Worm (Caenorhabditis elegans) whole organism, L4 larva: ENCODE data around the gene R05H10.7.

Experiments
- D1046.2 ChIP-seq: fragments of 200-800 bp; sonication (Bioruptor generic); IDR thresholded peaks from 2 replicates; pipeline ENCODE4 v1.3.6; 2022; ENCODE audit warnings: missing genetic modification characterization, missing compliant biosample characterization
- F26F4.8 ChIP-seq: fragments of 200-800 bp; sonication (Bioruptor generic); conservative IDR thresholded peaks from 2 replicates; pipeline ENCODE4 v1.3.6; 2022; ENCODE audit warnings: missing genetic modification characterization, missing compliant biosample characterization
- F37D6.2 ChIP-seq: sonication (generic microtip); optimal IDR thresholded peaks from 2 replicates; lab custom pipeline; 2016; ENCODE audit warnings: mild to moderate bottlenecking, missing genetic modification characterization, missing compliant biosample characterization
- R02D3.7 ChIP-seq: fragments of 150-350 bp; sonication (generic microtip); optimal IDR thresholded peaks from 3 replicates; lab custom pipeline; 2014; ENCODE audit warnings: missing biosample characterization, missing genetic modification characterization
- T20F7.1 ChIP-seq: fragments of 200-800 bp; sonication (Bioruptor generic); optimal IDR thresholded peaks from 2 replicates; lab custom pipeline; 2018; ENCODE audit warnings: mild to moderate bottlenecking, missing genetic modification characterization, missing compliant biosample characterization
- Y75B8A.6 ChIP-seq: fragments of 200-800 bp; sonication (Bioruptor generic); IDR thresholded peaks from 2 replicates; pipeline ENCODE4 v1.3.6; 2022; ENCODE audit warnings: missing genetic modification reagents, missing genetic modification characterization, missing compliant biosample characterization
- aha-1 ChIP-seq: fragments of 150-350 bp; peaks from one replicate; lab custom pipeline; 2014; ENCODE audit warnings: missing biosample characterization, missing genetic modification characterization
- ama-1 ChIP-seq: fragments of 150-350 bp; optimal IDR thresholded peaks from 2 replicates; lab custom pipeline; 2014; ENCODE audit warnings: inconsistent platforms, mixed read lengths
- arid-1 ChIP-seq: fragments of 200-800 bp; sonication (Bioruptor generic); conservative IDR thresholded peaks from 2 replicates; pipeline ENCODE4 v1.3.6; 2022; ENCODE audit warnings: missing genetic modification reagents, missing genetic modification characterization, missing compliant biosample characterization
- ceh-32 ChIP-seq: sonication (generic microtip); optimal IDR thresholded peaks from 2 replicates; lab custom pipeline; 2016; ENCODE audit warnings: mild to moderate bottlenecking, missing genetic modification characterization, missing compliant biosample characterization; ENCODE audit not compliant: poor library complexity
- ceh-62 ChIP-seq: sonication (generic microtip); optimal IDR thresholded peaks from 2 replicates; lab custom pipeline; 2017; ENCODE audit warnings: missing biosample characterization, missing genetic modification characterization
- ces-1 ChIP-seq: fragments of 150-350 bp; sonication (generic microtip); optimal IDR thresholded peaks from 4 replicates; lab custom pipeline; 2014; ENCODE audit warnings: missing biosample characterization, missing genetic modification reagents, missing genetic modification characterization
- cey-2 ChIP-seq: sonication (generic microtip); optimal IDR thresholded peaks from 3 replicates; lab custom pipeline; 2017; ENCODE audit warnings: missing genetic modification characterization, mild to moderate bottlenecking, missing compliant biosample characterization, antibody characterized with exemption, borderline replicate concordance; ENCODE audit not compliant: insufficient read depth
- daf-12 ChIP-seq: fragments of 150-350 bp; optimal IDR thresholded peaks from 2 replicates; lab custom pipeline; 2014; ENCODE audit warnings: missing biosample characterization, missing genetic modification reagents, missing genetic modification characterization
- daf-19 ChIP-seq: fragments of 200-800 bp; sonication (Bioruptor generic); conservative IDR thresholded peaks from 2 replicates; pipeline ENCODE4 v1.3.6; 2022; ENCODE audit warnings: missing genetic modification characterization, missing compliant biosample characterization
- daf-8 ChIP-seq: fragments of 200-800 bp; sonication (Bioruptor generic); IDR thresholded peaks from 2 replicates; pipeline ENCODE4 v1.3.6; 2022; ENCODE audit warnings: missing genetic modification characterization, missing compliant biosample characterization
- dmd-8 ChIP-seq: fragments of 200-800 bp; sonication (Bioruptor generic); IDR thresholded peaks from 2 replicates; pipeline ENCODE4 v1.3.6; 2022; ENCODE audit warnings: missing genetic modification characterization, missing compliant biosample characterization
- dmd-9 ChIP-seq: fragments of 200-800 bp; sonication (Bioruptor generic); IDR thresholded peaks from 2 replicates; pipeline ENCODE4 v1.3.6; 2022; ENCODE audit warnings: missing genetic modification reagents, missing genetic modification characterization, missing compliant biosample characterization
- dpl-1 ChIP-seq: fragments of 150-350 bp; optimal IDR thresholded peaks from 2 replicates; lab custom pipeline; 2014; ENCODE audit warnings: missing biosample characterization, missing genetic modification reagents, missing genetic modification characterization
- dve-1 ChIP-seq: sonication (generic microtip); optimal IDR thresholded peaks from 2 replicates; lab custom pipeline; 2017; ENCODE audit warnings: antibody characterized with exemption, mild to moderate bottlenecking, missing genetic modification characterization, missing compliant biosample characterization; ENCODE audit not compliant: insufficient read depth
- fkh-10 ChIP-seq: fragments of 150-350 bp; optimal IDR thresholded peaks from 2 replicates; lab custom pipeline; 2014; ENCODE audit warnings: missing biosample characterization, missing genetic modification reagents, missing genetic modification characterization
- hlh-11 ChIP-seq: fragments of 200-800 bp; sonication (Bioruptor generic); optimal IDR thresholded peaks from 2 replicates; lab custom pipeline; 2018; ENCODE audit warnings: mild to moderate bottlenecking, missing genetic modification characterization, missing compliant biosample characterization
- hlh-30 ChIP-seq: sonication (generic microtip); optimal IDR thresholded peaks from 2 replicates; lab custom pipeline; 2017; ENCODE audit warnings: antibody characterized with exemption, mild to moderate bottlenecking, missing genetic modification characterization, missing compliant biosample characterization; ENCODE audit not compliant: insufficient read depth
- jun-1 ChIP-seq: fragments of 150-350 bp; optimal IDR thresholded peaks from 2 replicates; lab custom pipeline; 2014; ENCODE audit warnings: missing biosample characterization, missing genetic modification reagents, missing genetic modification characterization
- lin-13 ChIP-seq: fragments of 150-350 bp; optimal IDR thresholded peaks from 2 replicates; lab custom pipeline; 2014; ENCODE audit warnings: missing biosample characterization, missing genetic modification reagents, missing genetic modification characterization
- lin-29 ChIP-seq: fragments of 200-800 bp; sonication (Bioruptor generic); IDR thresholded peaks from 2 replicates; pipeline ENCODE4 v1.3.6; 2022; ENCODE audit warnings: missing genetic modification reagents, missing genetic modification characterization, missing compliant biosample characterization
- lsy-2 ChIP-seq, 2 experiments: fragments of 150-350 bp in 1 of 2; sonication (generic microtip) in 1 of 2; optimal IDR thresholded peaks; 2 replicates each; lab custom pipeline; 2014 to 2017; ENCODE audit warnings: missing biosample characterization in 2 of 2, missing genetic modification characterization in 2 of 2
- madf-9 ChIP-seq: fragments of 200-800 bp; sonication (Bioruptor generic); conservative IDR thresholded peaks from 2 replicates; pipeline ENCODE4 v1.3.6; 2022; ENCODE audit warnings: missing genetic modification reagents, missing genetic modification characterization, missing compliant biosample characterization
- mdl-1 ChIP-seq, 2 experiments: fragments of 150-350 bp in 1 of 2; sonication (generic microtip) in 1 of 2; optimal IDR thresholded peaks; 2 replicates each; lab custom pipeline; 2014 to 2017; ENCODE audit warnings: missing biosample characterization in 2 of 2, missing genetic modification characterization in 2 of 2
- mes-2 ChIP-seq: sonication (generic microtip); optimal IDR thresholded peaks from 2 replicates; lab custom pipeline; 2016; ENCODE audit warnings: missing genotype, mild to moderate bottlenecking, missing genetic modification characterization, missing compliant biosample characterization; ENCODE audit not compliant: poor library complexity, severe bottlenecking
- mxl-2 ChIP-seq: fragments of 200-800 bp; sonication (Bioruptor generic); conservative IDR thresholded peaks from 2 replicates; pipeline ENCODE4 v1.3.6; 2022; ENCODE audit warnings: missing genetic modification reagents, missing genetic modification characterization, missing compliant biosample characterization
- mxl-3 ChIP-seq: fragments of 200-800 bp; sonication (Bioruptor generic); optimal IDR thresholded peaks from 2 replicates; lab custom pipeline; 2018; ENCODE audit warnings: mild to moderate bottlenecking, missing genetic modification characterization, missing compliant biosample characterization
- nhr-10 ChIP-seq: fragments of 150-350 bp; optimal IDR thresholded peaks from 2 replicates; lab custom pipeline; 2014; ENCODE audit warnings: missing biosample characterization, missing genetic modification characterization
- nhr-102 ChIP-seq: sonication (generic microtip); optimal IDR thresholded peaks from 2 replicates; lab custom pipeline; 2016; ENCODE audit warnings: mild to moderate bottlenecking, missing genetic modification characterization, moderate library complexity, missing compliant biosample characterization
- nhr-11 ChIP-seq: fragments of 150-350 bp; optimal IDR thresholded peaks from 2 replicates; lab custom pipeline; 2014; ENCODE audit warnings: missing biosample characterization, missing genetic modification characterization
- nhr-25 ChIP-seq: sonication (generic microtip); optimal IDR thresholded peaks from 2 replicates; lab custom pipeline; 2017; ENCODE audit warnings: missing genetic modification characterization, mild to moderate bottlenecking, missing compliant biosample characterization, antibody characterized with exemption, moderate library complexity, borderline replicate concordance; ENCODE audit not compliant: insufficient read depth
- nhr-28 ChIP-seq: fragments of 150-350 bp; optimal IDR thresholded peaks from 2 replicates; lab custom pipeline; 2014; ENCODE audit warnings: missing biosample characterization, missing genetic modification characterization
- nhr-42 ChIP-seq: fragments of 200-800 bp; sonication (Bioruptor generic); IDR thresholded peaks from 2 replicates; pipeline ENCODE4 v1.3.6; 2022; ENCODE audit warnings: missing genetic modification characterization, missing compliant biosample characterization
- nhr-48 ChIP-seq: sonication (generic microtip); optimal IDR thresholded peaks from 2 replicates; lab custom pipeline; 2016; ENCODE audit warnings: mild to moderate bottlenecking, missing genetic modification characterization, missing compliant biosample characterization
- nhr-76 ChIP-seq: fragments of 150-350 bp; optimal IDR thresholded peaks from 2 replicates; lab custom pipeline; 2014; ENCODE audit warnings: missing biosample characterization, missing genetic modification characterization
- pqm-1 ChIP-seq: sonication (generic microtip); optimal IDR thresholded peaks from 2 replicates; lab custom pipeline; 2017; ENCODE audit warnings: missing biosample characterization, missing genetic modification characterization
- rbr-2 ChIP-seq: sonication (generic microtip); optimal IDR thresholded peaks from 2 replicates; lab custom pipeline; 2016; ENCODE audit warnings: missing genotype, missing genetic modification characterization, missing compliant biosample characterization
- saeg-2 ChIP-seq: fragments of 200-800 bp; sonication (Bioruptor generic); IDR thresholded peaks from 2 replicates; pipeline ENCODE4 v1.3.6; 2022; ENCODE audit warnings: missing genetic modification reagents, missing genetic modification characterization, missing compliant biosample characterization
- spr-1 ChIP-seq: sonication (generic microtip); optimal IDR thresholded peaks from 2 replicates; lab custom pipeline; 2016; ENCODE audit warnings: mild to moderate bottlenecking, missing genetic modification characterization, missing compliant biosample characterization
- spr-3 ChIP-seq: fragments of 200-800 bp; sonication (Bioruptor generic); optimal IDR thresholded peaks from 2 replicates; lab custom pipeline; 2018; ENCODE audit warnings: mild to moderate bottlenecking, missing genetic modification characterization, missing compliant biosample characterization
- unc-130 ChIP-seq: sonication (generic microtip); optimal IDR thresholded peaks from 2 replicates; lab custom pipeline; 2016; ENCODE audit warnings: missing genetic modification reagents, missing genetic modification characterization, missing compliant biosample characterization
- unc-39 ChIP-seq: sonication (generic microtip); optimal IDR thresholded peaks from 2 replicates; lab custom pipeline; 2017; ENCODE audit warnings: missing biosample characterization, missing genetic modification characterization
- unc-62 ChIP-seq, 3 experiments: fragments of 150-350 bp in 1 of 3; sonication (generic microtip); optimal IDR thresholded peaks in 2 of 3; peaks in 1 of 3; 1 replicate in 1 of 3; 2 replicates in 2 of 3; lab custom pipeline; 2014 to 2017; ENCODE audit warnings: missing biosample characterization in 3 of 3, missing genetic modification characterization in 3 of 3, missing genetic modification reagents in 3 of 3, missing genotype in 1 of 3
- zfp-2 ChIP-seq: sonication (generic microtip); optimal IDR thresholded peaks from 2 replicates; lab custom pipeline; 2016; ENCODE audit warnings: mild to moderate bottlenecking, missing genetic modification characterization, missing compliant biosample characterization
- zip-2 ChIP-seq: fragments of 150-350 bp; optimal IDR thresholded peaks from 2 replicates; lab custom pipeline; 2014; ENCODE audit warnings: missing biosample characterization, missing genetic modification characterization

R05H10.7 gene

ce11 chrII:14819258-14819985 is 35.9 kb upstream of the R05H10.7 start (continued):
- TF ChIP-seq nhr-48 (tag; lab: Kevin White, UChicago) (no peak), fkh-10 (no peak), dve-1 (peak; percentile 13), unc-39 (tag; lab: Kevin White, UChicago) (no peak), hlh-30 (peak; percentile 15), lin-13 (GFP tag; lab: Kevin White, UChicago) (no peak), cey-2 (tag; lab: Kevin White, UChicago) (no peak), pqm-1 (tag; lab: Kevin White, UChicago) (peak; percentile 4), spr-1 (tag; lab: Kevin White, UChicago) (no peak), aha-1 (no peak), daf-19 (no peak), spr-3 (GFP tag; lab: Kevin White, UChicago) (no peak), jun-1 (tag; lab: Kevin White, UChicago) (no peak), F26F4.8 (GFP tag; lab: Robert Waterston, UW) (no peak), nhr-28 (tag; lab: Kevin White, UChicago) (peak; percentile 81), daf-8 (GFP tag; lab: Robert Waterston, UW) (no peak), ceh-62 (no peak), unc-130 (GFP tag; lab: Kevin White, UChicago) (no peak), hlh-11 (tag; lab: Kevin White, UChicago) (no peak), dmd-9 (GFP tag; lab: Robert Waterston, UW) (no peak), nhr-25 (tag; lab: Kevin White, UChicago) (no peak), D1046.2 (GFP tag; lab: Robert Waterston, UW) (no peak), daf-12 (no peak), saeg-2 (GFP tag; lab: Robert Waterston, UW) (no peak), zfp-2 (tag; lab: Kevin White, UChicago) (no peak), nhr-10 (tag; lab: Kevin White, UChicago) (no peak), dmd-8 (GFP tag; lab: Robert Waterston, UW) (no peak), ces-1 (GFP tag; lab: Kevin White, UChicago) (no peak), mxl-2 (no peak), ceh-32 (no peak), mdl-1 (tag; optimal IDR thresholded peaks at IDR 0.05; lab: Kevin White, UChicago) (no peak), zip-2 (tag; lab: Kevin White, UChicago) (no peak), unc-62 (GFP tag; optimal IDR thresholded peaks at IDR 0.05 in 1 of 2; lab: Kevin White, UChicago) (no peak), unc-62 (tag; optimal IDR thresholded peaks at IDR 0.05; lab: Kevin White, UChicago) (no peak), nhr-76 (tag; lab: Kevin White, UChicago) (no peak), lin-29 (GFP tag; lab: Robert Waterston, UW) (no peak), T20F7.1 (GFP tag; lab: Kevin White, UChicago) (no peak), madf-9 (no peak), mxl-3 (GFP tag; lab: Kevin White, UChicago) (no peak), lsy-2 (tag; optimal IDR thresholded peaks at IDR 0.05; lab: Kevin White, UChicago) (peak in 1 of 2 experiments; percentile 1), F37D6.2 (no peak), mes-2 (tag; lab: Kevin White, UChicago) (no peak), R02D3.7 (no peak), Y75B8A.6 (GFP tag; lab: Robert Waterston, UW) (no peak), nhr-102 (tag; lab: Kevin White, UChicago) (no peak), arid-1 (GFP tag; lab: Robert Waterston, UW) (no peak), dpl-1 (no peak), nhr-42 (GFP tag; lab: Robert Waterston, UW) (no peak), rbr-2 (tag; lab: Kevin White, UChicago) (no peak), ama-1 (lab: Kevin White, UChicago) (no peak), nhr-11 (no peak)
